Worm (Caenorhabditis elegans) whole organism, early embryonic: Measurements from ENCODE around the gene swt-7.

Experiments used
- B0310.2 ChIP-seq: sonication (generic microtip); optimal IDR thresholded peaks from 2 replicates; lab custom pipeline; 2016; ENCODE audit warnings: mild to moderate bottlenecking, missing genetic modification characterization, missing compliant biosample characterization
- F13C5.2 ChIP-seq: sonication (generic microtip); optimal IDR thresholded peaks from 2 replicates; lab custom pipeline; 2017; ENCODE audit warnings: mild to moderate bottlenecking, missing genetic modification characterization, inconsistent platforms, missing compliant biosample characterization
- aly-1 ChIP-seq: sonication (generic microtip); optimal IDR thresholded peaks from 2 replicates; lab custom pipeline; 2016; ENCODE audit warnings: missing genetic modification characterization, missing compliant biosample characterization
- ama-1 ChIP-seq: fragments of 150-350 bp; optimal IDR thresholded peaks from 2 replicates; lab custom pipeline; 2014
- ceh-13 ChIP-seq: fragments of 200-800 bp; sonication (Bioruptor generic); optimal IDR thresholded peaks from 2 replicates; lab custom pipeline; 2018; ENCODE audit warnings: mild to moderate bottlenecking, missing genetic modification characterization, missing compliant biosample characterization
- ceh-36 ChIP-seq: sonication (generic microtip); optimal IDR thresholded peaks from 2 replicates; lab custom pipeline; 2016; ENCODE audit warnings: missing genetic modification characterization, inconsistent platforms, missing compliant biosample characterization
- ets-7 ChIP-seq: sonication (generic microtip); optimal IDR thresholded peaks from 2 replicates; lab custom pipeline; 2016; ENCODE audit warnings: missing genotype, missing genetic modification characterization, missing compliant biosample characterization
- flt-1 ChIP-seq: fragments of 200-800 bp; sonication (Bioruptor generic); IDR thresholded peaks from 2 replicates; pipeline ENCODE4 v1.3.6; 2022; ENCODE audit warnings: missing genetic modification characterization, missing compliant biosample characterization
- hmbx-1 ChIP-seq: sonication (generic microtip); optimal IDR thresholded peaks from 2 replicates; lab custom pipeline; 2016; ENCODE audit warnings: mild to moderate bottlenecking, missing genetic modification characterization, missing compliant biosample characterization
- hmg-4 ChIP-seq: fragments of 200-800 bp; sonication (Bioruptor generic); optimal IDR thresholded peaks from 2 replicates; lab custom pipeline; 2018; ENCODE audit warnings: mild to moderate bottlenecking, missing genetic modification characterization, missing compliant biosample characterization
- hnd-1 ChIP-seq: sonication (generic microtip); optimal IDR thresholded peaks from 2 replicates; lab custom pipeline; 2016; ENCODE audit warnings: missing genetic modification characterization, missing compliant biosample characterization
- pes-1 ChIP-seq: fragments of 200-800 bp; sonication (Bioruptor generic); IDR thresholded peaks from 2 replicates; pipeline ENCODE4 v1.3.6; 2022; ENCODE audit warnings: missing genetic modification reagents, missing genetic modification characterization, missing compliant biosample characterization
- scrt-1 ChIP-seq: fragments of 200-800 bp; sonication (Bioruptor generic); IDR thresholded peaks from 2 replicates; pipeline ENCODE4 v1.3.6; 2022; ENCODE audit warnings: missing genetic modification characterization, missing compliant biosample characterization
- sea-1 ChIP-seq: fragments of 200-800 bp; sonication (Bioruptor generic); conservative IDR thresholded peaks from 2 replicates; pipeline ENCODE4 v1.3.6; 2022; ENCODE audit warnings: missing genetic modification characterization, missing compliant biosample characterization
- tbx-11 ChIP-seq: fragments of 200-800 bp; sonication (Bioruptor generic); IDR thresholded peaks from 2 replicates; pipeline ENCODE4 v1.3.6; 2022; ENCODE audit warnings: missing genetic modification characterization, missing compliant biosample characterization
- tbx-37 ChIP-seq: fragments of 200-800 bp; sonication (Bioruptor generic); conservative IDR thresholded peaks from 2 replicates; pipeline ENCODE4 v1.3.6; 2022; ENCODE audit warnings: missing genetic modification reagents, missing genetic modification characterization, missing compliant biosample characterization
- tra-4 ChIP-seq: sonication (generic microtip); optimal IDR thresholded peaks from 2 replicates; lab custom pipeline; 2017; ENCODE audit warnings: missing genetic modification characterization, missing compliant biosample characterization

The swt-7 gene

ce11 chrV:5030715-5031114 is at the start of gene swt-7:
swt-7 (minus strand) TSS chrV:5030815.
- no peak for TF ChIP-seq ets-7 (tag; lab: Kevin White, UChicago)
- no peak for TF ChIP-seq tbx-37 (GFP tag; lab: Robert Waterston, UW)
- TF ChIP-seq scrt-1 (GFP tag; lab: Robert Waterston, UW) = no peak
- no peak for TF ChIP-seq hnd-1 (tag; lab: Kevin White, UChicago)

DNA sequence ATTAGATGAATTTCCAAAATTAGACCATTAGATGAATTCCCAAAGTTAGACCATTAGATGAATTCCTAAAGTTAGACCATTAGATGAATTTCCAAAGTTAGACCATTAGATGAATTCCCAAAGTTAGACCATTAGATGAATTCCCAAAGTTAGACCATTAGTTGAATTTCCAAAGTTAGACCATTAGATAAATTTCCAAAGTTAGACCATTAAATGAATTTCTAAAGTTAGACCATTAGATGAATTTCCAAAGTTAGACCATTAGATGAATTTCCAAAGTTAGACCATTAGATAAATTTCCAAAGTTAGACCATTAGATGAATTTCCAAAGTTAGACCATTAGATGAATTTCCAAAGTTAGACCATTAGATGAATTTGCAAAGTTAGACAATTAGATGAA is 44.7 kb upstream of the swt-7 start:
- TF ChIP-seq sea-1 (peak; percentile 83), tbx-11 (GFP tag; lab: Robert Waterston, UW) (peak; percentile 88), tbx-37 (GFP tag; lab: Robert Waterston, UW) (peak; percentile 81)

ce11 chrV:5072082-5072481 is 41.5 kb upstream of the swt-7 start, which contains the start of gene Y58A7A.2:
Y58A7A.2 (minus strand) TSS chrV:5072182.
- TF ChIP-seq B0310.2 (tag; lab: Kevin White, UChicago) (no peak), ceh-13 (no peak), tbx-37 (GFP tag; lab: Robert Waterston, UW) (no peak), flt-1 (no peak), hnd-1 (tag; lab: Kevin White, UChicago) (no peak), tbx-11 (GFP tag; lab: Robert Waterston, UW) (no peak)

DNA sequence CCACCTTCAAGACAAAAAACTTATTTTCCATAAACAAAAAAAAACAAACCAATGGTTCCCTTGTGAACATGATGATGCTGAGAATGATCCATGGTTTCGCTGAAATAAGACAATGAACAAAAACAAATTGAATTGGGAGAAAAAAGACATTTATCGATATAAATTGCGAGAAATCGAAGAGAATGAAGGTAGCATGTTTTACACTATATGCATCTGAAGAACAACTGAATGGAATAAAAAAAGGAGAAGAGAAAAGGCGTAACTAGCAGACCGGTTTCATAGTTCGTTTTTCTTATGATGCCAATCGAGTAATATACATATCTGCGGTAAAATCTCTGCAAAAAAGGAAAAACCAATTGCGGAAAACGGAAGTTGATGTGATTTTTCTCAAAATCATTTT is 38.8 kb upstream of the swt-7 start, which contains the start of gene Y58A7A.1:
Gene Y58A7A.1 (minus strand): TSS at position 101 of the 400 bp plus-strand sequence.
- TF ChIP-seq hmbx-1 (tag; lab: Kevin White, UChicago) (no peak), tra-4 (tag; lab: Kevin White, UChicago) (no peak), ceh-36 (tag; lab: Kevin White, UChicago) (no peak), flt-1 (no peak), hmg-4 (GFP tag; lab: Kevin White, UChicago) (no peak), aly-1 (tag; lab: Kevin White, UChicago) (no peak), B0310.2 (tag; lab: Kevin White, UChicago) (no peak), tbx-11 (GFP tag; lab: Robert Waterston, UW) (no peak)

- no peak for TF ChIP-seq F13C5.2 (tag; lab: Kevin White, UChicago)
- TF ChIP-seq ets-7 (tag; lab: Kevin White, UChicago) = no peak
- TF ChIP-seq tbx-11 (GFP tag; lab: Robert Waterston, UW) = no peak
- no peak for TF ChIP-seq ceh-13
- TF ChIP-seq scrt-1 (GFP tag; lab: Robert Waterston, UW) = no peak
- no peak for TF ChIP-seq ceh-36 (tag; lab: Kevin White, UChicago)
- TF ChIP-seq B0310.2 (tag; lab: Kevin White, UChicago) = no peak
- no peak for TF ChIP-seq ama-1
- TF ChIP-seq hmg-4 (GFP tag; lab: Kevin White, UChicago) = no peak
- no peak for TF ChIP-seq aly-1 (tag; lab: Kevin White, UChicago)
- no peak for TF ChIP-seq hnd-1 (tag; lab: Kevin White, UChicago)
Measured at ce11 chrV:5067390-5067789, 36.8 kb upstream of the swt-7 start.

DNA sequence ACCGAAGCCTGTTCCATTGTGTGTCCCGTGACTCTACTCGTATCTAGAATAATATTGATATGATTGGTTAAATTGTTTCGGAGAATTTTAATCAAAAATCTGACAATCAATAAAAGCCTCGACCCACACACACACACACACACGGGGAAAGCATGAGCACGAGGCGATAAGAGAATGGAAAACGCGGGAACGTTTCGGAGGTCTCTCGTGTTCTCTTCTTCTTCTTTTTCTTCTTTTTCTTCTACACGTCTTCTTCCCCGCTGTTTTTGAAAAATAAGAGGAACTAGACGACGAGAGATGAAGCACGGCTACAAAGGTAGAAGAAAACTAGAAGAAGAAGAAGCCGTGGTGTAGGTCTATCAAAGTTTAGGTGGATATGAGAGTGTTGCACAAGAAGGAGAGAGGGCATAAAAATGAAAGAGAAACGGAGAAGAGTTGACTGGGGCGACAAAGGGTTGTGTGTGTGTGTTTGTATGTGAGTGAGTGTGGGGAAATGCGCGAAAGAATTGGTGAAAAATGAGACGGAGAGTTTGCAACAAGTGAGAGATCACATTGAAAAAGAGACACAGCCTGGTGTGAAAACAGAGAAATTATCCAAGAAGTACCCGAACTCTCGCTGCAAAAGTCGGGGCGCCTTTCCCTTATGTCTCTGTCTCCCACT is 34.3 kb upstream of the swt-7 start, which contains the start of gene mlk-1:
Gene mlk-1 (minus strand): TSS at position 51 of the 661 bp plus-strand sequence.
- peak; percentile 12 for TF ChIP-seq F13C5.2 (tag; lab: Kevin White, UChicago)
- no peak for TF ChIP-seq sea-1

- TF ChIP-seq ets-7 (tag; lab: Kevin White, UChicago) (no peak), F13C5.2 (tag; lab: Kevin White, UChicago) (no peak), tbx-37 (GFP tag; lab: Robert Waterston, UW) (no peak), hmg-4 (GFP tag; lab: Kevin White, UChicago) (no peak), aly-1 (tag; lab: Kevin White, UChicago) (no peak)
Measured at ce11 chrV:5053335-5053734, 22.7 kb upstream of the swt-7 start, which contains the start of gene cwp-4. cwp-4 (plus strand) TSS chrV:5053635.

DNA sequence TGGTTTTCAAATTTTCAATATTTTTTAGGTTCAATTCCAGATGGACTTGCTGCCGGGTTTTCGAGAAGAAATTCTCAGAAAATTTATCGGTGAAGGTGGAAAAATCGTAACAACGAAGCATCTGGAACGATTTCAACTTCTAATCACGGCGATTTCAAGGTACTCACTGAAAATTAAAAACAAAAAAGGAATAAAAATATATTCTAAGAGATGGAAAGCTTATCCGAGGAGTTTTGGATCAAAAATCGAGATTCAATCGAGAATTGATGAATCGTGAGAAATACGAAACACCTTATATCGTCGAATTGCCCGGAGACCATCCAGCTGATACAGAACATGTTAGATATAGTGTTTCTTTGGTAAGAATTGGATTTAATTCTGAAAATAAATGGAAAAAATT is 21.6 kb upstream of the swt-7 start, which contains the start of gene K11D12.12:
Gene K11D12.12 (plus strand): TSS at position 29 of the 400 bp plus-strand sequence.
- TF ChIP-seq F13C5.2 (tag; lab: Kevin White, UChicago) = no peak
- no peak for TF ChIP-seq ama-1
- no peak for TF ChIP-seq hnd-1 (tag; lab: Kevin White, UChicago)
- TF ChIP-seq B0310.2 (tag; lab: Kevin White, UChicago) = no peak
- no peak for TF ChIP-seq pes-1
- TF ChIP-seq ceh-36 (tag; lab: Kevin White, UChicago) = no peak
- TF ChIP-seq tbx-11 (GFP tag; lab: Robert Waterston, UW) = no peak
- TF ChIP-seq hmg-4 (GFP tag; lab: Kevin White, UChicago) = no peak
- no peak for TF ChIP-seq aly-1 (tag; lab: Kevin White, UChicago)
- no peak for TF ChIP-seq ceh-13
- no peak for TF ChIP-seq hmbx-1 (tag; lab: Kevin White, UChicago)
- TF ChIP-seq sea-1 = no peak
- no peak for TF ChIP-seq flt-1
- TF ChIP-seq ets-7 (tag; lab: Kevin White, UChicago) = no peak
- no peak for TF ChIP-seq tra-4 (tag; lab: Kevin White, UChicago)
